Fruit fly (Drosophila melanogaster) whole organism, embryonic: Measurements from ENCODE around the gene Crg-1.

ENCODE experiments used
- Abd-B ChIP-seq: fragments of 200-800 bp; sonication (Bioruptor generic); optimal IDR thresholded peaks from 2 replicates; lab custom pipeline; 2018; ENCODE audit warnings: missing biosample characterization, mild to moderate bottlenecking, missing genetic modification characterization, moderate library complexity
- Adf1 ChIP-seq: fragments of 200-800 bp; sonication (Bioruptor generic); IDR thresholded peaks from 2 replicates; pipeline ENCODE4 v1.3.6; 2022; ENCODE audit warnings: missing biosample characterization, missing genetic modification characterization
- Atf6 ChIP-seq: fragments of 200-800 bp; sonication (Bioruptor generic); IDR thresholded peaks from 2 replicates; pipeline ENCODE4 v1.3.6; 2022; ENCODE audit warnings: missing biosample characterization, missing genetic modification characterization
- B-H2 ChIP-seq: fragments of 200-800 bp; sonication (Bioruptor generic); optimal IDR thresholded peaks from 2 replicates; lab custom pipeline; 2018; ENCODE audit warnings: missing biosample characterization, mild to moderate bottlenecking, missing genetic modification characterization
- BEAF-32 ChIP-seq: fragments of 200-800 bp; sonication (Bioruptor generic); optimal IDR thresholded peaks from 3 replicates; lab custom pipeline; 2017; ENCODE audit warnings: missing biosample characterization, missing genetic modification characterization, mild to moderate bottlenecking, moderate library complexity, missing genetic modification reagents
- CG10209 ChIP-seq: fragments of 200-800 bp; sonication (Bioruptor generic); optimal IDR thresholded peaks from 3 replicates; lab custom pipeline; 2017; ENCODE audit warnings: missing biosample characterization, mild to moderate bottlenecking, missing genetic modification characterization, missing genetic modification reagents
- CG12071 ChIP-seq: fragments of 200-800 bp; sonication (Bioruptor generic); optimal IDR thresholded peaks from 3 replicates; lab custom pipeline; 2018; ENCODE audit warnings: missing biosample characterization, mild to moderate bottlenecking, missing genetic modification characterization
- CG12391 ChIP-seq: fragments of 200-800 bp; sonication (Bioruptor generic); optimal IDR thresholded peaks from 3 replicates; lab custom pipeline; 2018; ENCODE audit warnings: missing biosample characterization, mild to moderate bottlenecking, missing genetic modification characterization, moderate library complexity
- CG12744 ChIP-seq: fragments of 200-800 bp; sonication (Bioruptor generic); optimal IDR thresholded peaks from 2 replicates; lab custom pipeline; 2016; ENCODE audit warnings: missing biosample characterization, missing genetic modification characterization
- CG15269 ChIP-seq: fragments of 200-800 bp; sonication (Bioruptor generic); optimal IDR thresholded peaks from 2 replicates; lab custom pipeline; 2018; ENCODE audit warnings: missing biosample characterization, mild to moderate bottlenecking, missing genetic modification characterization, moderate library complexity
- CG1529 ChIP-seq: fragments of 200-800 bp; sonication (Bioruptor generic); optimal IDR thresholded peaks from 3 replicates; lab custom pipeline; 2018; ENCODE audit warnings: missing biosample characterization, missing genetic modification characterization
- CG17912 ChIP-seq: fragments of 200-800 bp; sonication (Bioruptor generic); optimal IDR thresholded peaks from 2 replicates; lab custom pipeline; 2018; ENCODE audit warnings: missing biosample characterization, mild to moderate bottlenecking, missing genetic modification characterization
- CG18619 ChIP-seq: fragments of 200-800 bp; sonication (Bioruptor generic); optimal IDR thresholded peaks from 3 replicates; lab custom pipeline; 2017; ENCODE audit warnings: missing biosample characterization, mild to moderate bottlenecking, missing genetic modification characterization
- CG31388 ChIP-seq: fragments of 200-800 bp; sonication (Bioruptor generic); optimal IDR thresholded peaks from 2 replicates; lab custom pipeline; 2016; ENCODE audit warnings: missing biosample characterization, missing genetic modification characterization
- CG3163 ChIP-seq: fragments of 200-800 bp; sonication (Bioruptor generic); optimal IDR thresholded peaks from 3 replicates; lab custom pipeline; 2016; ENCODE audit warnings: missing biosample characterization, missing genetic modification characterization
- CG4617 ChIP-seq: fragments of 200-800 bp; sonication (Bioruptor generic); optimal IDR thresholded peaks from 3 replicates; lab custom pipeline; 2016; ENCODE audit warnings: missing biosample characterization, missing genetic modification characterization, borderline replicate concordance
- CG5245 ChIP-seq: fragments of 200-800 bp; sonication (Bioruptor generic); optimal IDR thresholded peaks from 3 replicates; lab custom pipeline; 2016; ENCODE audit warnings: missing biosample characterization, missing genetic modification characterization
- CG7357 ChIP-seq: fragments of 200-800 bp; sonication (Bioruptor generic); IDR thresholded peaks from 3 replicates; pipeline ENCODE4 v1.3.6; 2022; ENCODE audit warnings: missing biosample characterization, missing genetic modification characterization
- CG9437 ChIP-seq: fragments of 200-800 bp; sonication (Bioruptor generic); optimal IDR thresholded peaks from 2 replicates; lab custom pipeline; 2018; ENCODE audit warnings: missing biosample characterization, mild to moderate bottlenecking, missing genetic modification characterization
- CrebB ChIP-seq: fragments of 200-800 bp; sonication (Bioruptor generic); optimal IDR thresholded peaks from 3 replicates; lab custom pipeline; 2018; ENCODE audit warnings: missing biosample characterization, mild to moderate bottlenecking, missing genetic modification characterization
- Dip3 ChIP-seq: fragments of 200-800 bp; sonication (Bioruptor generic); optimal IDR thresholded peaks from 3 replicates; lab custom pipeline; 2016; ENCODE audit warnings: missing biosample characterization, missing genetic modification characterization
- Dref ChIP-seq: fragments of 200-800 bp; sonication (Bioruptor generic); IDR thresholded peaks from 2 replicates; pipeline ENCODE4 v1.3.6; 2022; ENCODE audit warnings: missing biosample characterization, missing genetic modification characterization
- Hmr ChIP-seq: fragments of 200-800 bp; sonication (Bioruptor generic); optimal IDR thresholded peaks from 3 replicates; lab custom pipeline; 2017; ENCODE audit warnings: mild to moderate bottlenecking, missing biosample characterization, missing genetic modification reagents, missing genetic modification characterization
- Hr78 ChIP-seq, 2 experiments: fragments of 200-800 bp in 1 of 2; fragments of >200 bp in 1 of 2; sonication (Bioruptor generic) in 1 of 2; optimal IDR thresholded peaks; 2 replicates each; lab custom pipeline; 2017 to 2019; ENCODE audit warnings: missing biosample characterization in 2 of 2, missing genetic modification characterization in 2 of 2, mild to moderate bottlenecking in 1 of 2, moderate library complexity in 1 of 2
- Lim3 ChIP-seq: fragments of 200-800 bp; sonication (Bioruptor generic); IDR thresholded peaks from 2 replicates; pipeline ENCODE4 v1.3.6; 2022; ENCODE audit warnings: missing biosample characterization, missing genetic modification characterization
- Lpt ChIP-seq: fragments of >200 bp; optimal IDR thresholded peaks from 2 replicates; lab custom pipeline; 2018; ENCODE audit warnings: missing biosample characterization, missing genetic modification characterization
- Side ChIP-seq: fragments of 200-800 bp; sonication (Bioruptor generic); optimal IDR thresholded peaks from 2 replicates; lab custom pipeline; 2016; ENCODE audit warnings: missing biosample characterization, missing genetic modification characterization
- Sox100B ChIP-seq: fragments of 200-800 bp; sonication (Bioruptor generic); optimal IDR thresholded peaks from 3 replicates; lab custom pipeline; 2018; ENCODE audit warnings: missing biosample characterization, mild to moderate bottlenecking, missing genetic modification characterization
- Trl ChIP-seq, 3 experiments: fragments of >200 bp in 2 of 3; fragments of 200-800 bp in 1 of 3; sonication (Bioruptor generic) in 1 of 3; optimal IDR thresholded peaks; 2 replicates in 1 of 3; 3 replicates in 2 of 3; lab custom pipeline; 2016 to 2017; ENCODE audit warnings: missing biosample characterization in 1 of 3, missing genetic modification characterization in 1 of 3
- Vsx1 ChIP-seq: fragments of 200-800 bp; sonication (Bioruptor generic); optimal IDR thresholded peaks from 2 replicates; lab custom pipeline; 2017; ENCODE audit warnings: missing biosample characterization, mild to moderate bottlenecking, missing genetic modification characterization, missing genetic modification reagents
- Xbp1 ChIP-seq: fragments of 200-800 bp; sonication (Bioruptor generic); optimal IDR thresholded peaks from 3 replicates; lab custom pipeline; 2016; ENCODE audit warnings: missing biosample characterization, mild to moderate bottlenecking, missing genetic modification characterization
- ase ChIP-seq: fragments of 200-800 bp; sonication (Bioruptor generic); IDR thresholded peaks from 3 replicates; pipeline ENCODE4 v1.3.6; 2022; ENCODE audit warnings: missing biosample characterization, missing genetic modification characterization
- cg ChIP-seq: fragments of 200-800 bp; sonication (Bioruptor generic); optimal IDR thresholded peaks from 3 replicates; lab custom pipeline; 2019; ENCODE audit warnings: missing biosample characterization, mild to moderate bottlenecking, missing genetic modification characterization, moderate library complexity
- ci ChIP-seq: fragments of 200-800 bp; sonication (Bioruptor generic); IDR thresholded peaks from 3 replicates; pipeline ENCODE4 v1.3.6; 2022; ENCODE audit warnings: missing biosample characterization, missing genetic modification characterization
- dysf ChIP-seq: fragments of 200-800 bp; sonication (Bioruptor generic); IDR thresholded peaks from 3 replicates; pipeline ENCODE4 v1.3.6; 2022; ENCODE audit warnings: missing biosample characterization, missing genetic modification characterization
- esg ChIP-seq: fragments of 200-800 bp; sonication (Bioruptor generic); conservative IDR thresholded peaks from 2 replicates; pipeline ENCODE4 v1.3.6; 2022; ENCODE audit warnings: missing biosample characterization, missing genetic modification characterization
- ftz-f1 ChIP-seq: fragments of 200-800 bp; sonication (Bioruptor generic); optimal IDR thresholded peaks from 2 replicates; lab custom pipeline; 2016; ENCODE audit warnings: missing biosample characterization, missing genetic modification characterization
- nerfin-2 ChIP-seq: fragments of 200-800 bp; sonication (Bioruptor generic); IDR thresholded peaks from 2 replicates; pipeline ENCODE4 v1.3.6; 2022; ENCODE audit warnings: missing biosample characterization, missing genetic modification characterization; ENCODE audit not compliant: partially characterized antibody
- ranshi ChIP-seq: fragments of 200-800 bp; sonication (Bioruptor generic); IDR thresholded peaks from 2 replicates; pipeline ENCODE4 v1.3.6; 2022; ENCODE audit warnings: missing biosample characterization, missing genetic modification characterization
- sob ChIP-seq: fragments of 200-800 bp; sonication (Bioruptor generic); IDR thresholded peaks from 2 replicates; pipeline ENCODE4 v1.3.6; 2022; ENCODE audit warnings: missing biosample characterization, missing genetic modification characterization
- ssp ChIP-seq: fragments of 200-800 bp; sonication (Bioruptor generic); IDR thresholded peaks from 2 replicates; pipeline ENCODE4 v1.3.6; 2022; ENCODE audit warnings: missing biosample characterization, missing genetic modification characterization
- stwl ChIP-seq: fragments of 200-800 bp; sonication (Bioruptor generic); optimal IDR thresholded peaks from 3 replicates; lab custom pipeline; 2018; ENCODE audit warnings: missing biosample characterization, mild to moderate bottlenecking, missing genetic modification characterization, moderate library complexity
- tio ChIP-seq: fragments of 200-800 bp; sonication (Bioruptor generic); optimal IDR thresholded peaks from 2 replicates; lab custom pipeline; 2017; ENCODE audit warnings: missing biosample characterization, missing genetic modification characterization, inconsistent platforms
- toy ChIP-seq: fragments of 200-800 bp; sonication (Bioruptor generic); IDR thresholded peaks from 2 replicates; pipeline ENCODE4 v1.3.6; 2022; ENCODE audit warnings: missing biosample characterization, missing genetic modification characterization
- trem ChIP-seq: fragments of 200-800 bp; optimal IDR thresholded peaks from 3 replicates; lab custom pipeline; 2019; ENCODE audit warnings: missing biosample characterization, mild to moderate bottlenecking, missing genetic modification characterization, moderate library complexity
- usp ChIP-seq: fragments of >200 bp; optimal IDR thresholded peaks from 2 replicates; lab custom pipeline; 2017; ENCODE audit warnings: missing biosample characterization, missing genetic modification characterization
- vfl ChIP-seq: fragments of 200-800 bp; sonication (Bioruptor generic); optimal IDR thresholded peaks from 2 replicates; lab custom pipeline; 2016; ENCODE audit warnings: missing biosample characterization, missing genetic modification characterization
- wek ChIP-seq: fragments of 200-800 bp; sonication (Bioruptor generic); optimal IDR thresholded peaks from 3 replicates; lab custom pipeline; 2018; ENCODE audit warnings: missing biosample characterization, mild to moderate bottlenecking, missing genetic modification characterization, moderate library complexity

Gene Crg-1

dm6 chrX:3750232-3751075 is 42.6 kb upstream of the Crg-1 start (continued):
- peak; percentile 83 for TF ChIP-seq Dip3
- TF ChIP-seq BEAF-32 (GFP tag; lab: Kevin White, UChicago): no peak
- TF ChIP-seq CG12391 (tag; lab: Kevin White, UChicago): peak; percentile 87
- TF ChIP-seq Xbp1 (GFP tag; lab: Kevin White, UChicago): peak; percentile 85
- TF ChIP-seq toy (GFP tag; lab: Robert Waterston, UW): peak; percentile 60; the same call in 1 of the 2 replicates
- TF ChIP-seq CG5245 (GFP tag; lab: Kevin White, UChicago): peak; percentile 60
- TF ChIP-seq CG12071 (GFP tag; lab: Kevin White, UChicago): peak; percentile 87
- TF ChIP-seq CG9437: peak; percentile 75
- TF ChIP-seq ranshi (GFP tag; lab: Robert Waterston, UW): peak; percentile 85
- TF ChIP-seq Lpt (GFP tag; lab: Kevin White, UChicago): no peak
- TF ChIP-seq dysf (GFP tag; lab: Robert Waterston, UW): peak; percentile 95
- TF ChIP-seq CG17912 (GFP tag; lab: Kevin White, UChicago): no peak
- TF ChIP-seq cg (GFP tag; lab: Kevin White, UChicago): peak; percentile 60
- peak; percentile 92 for TF ChIP-seq CG15269 (tag; lab: Kevin White, UChicago)
- peak; percentile 68 for TF ChIP-seq CG12744
- peak; percentile 54; the same call in 1 of the 2 replicates for TF ChIP-seq Lim3 (GFP tag; lab: Robert Waterston, UW)
- TF ChIP-seq B-H2 (GFP tag; lab: Kevin White, UChicago): peak; percentile 24
- peak; percentile 53; the same call in 1 of the 2 replicates for TF ChIP-seq Adf1 (GFP tag; lab: Robert Waterston, UW)
- peak; percentile 67 for TF ChIP-seq wek (GFP tag; lab: Kevin White, UChicago)
- peak; percentile 80 for TF ChIP-seq CG1529 (GFP tag; lab: Kevin White, UChicago)
- TF ChIP-seq CG10209 (GFP tag; lab: Kevin White, UChicago): peak; percentile 85
- TF ChIP-seq ftz-f1 (GFP tag; lab: Kevin White, UChicago): no peak
- TF ChIP-seq CG31388 (GFP tag; lab: Kevin White, UChicago): peak; percentile 2
- TF ChIP-seq Hmr (GFP tag; lab: Kevin White, UChicago): peak; percentile 88
- peak; percentile 90 for TF ChIP-seq sob
- TF ChIP-seq ssp (GFP tag; lab: Robert Waterston, UW): peak; percentile 79
- TF ChIP-seq CG4617 (GFP tag; lab: Kevin White, UChicago): peak; percentile 44
- TF ChIP-seq CG7357: peak; percentile 85
- TF ChIP-seq Hr78 (GFP tag; optimal IDR thresholded peaks at IDR 0.05; lab: Kevin White, UChicago): peak in 1 of 2 experiments; percentile 42
- TF ChIP-seq ase (GFP tag; lab: Robert Waterston, UW): peak; percentile 78
- TF ChIP-seq Vsx1 (GFP tag; lab: Kevin White, UChicago): peak; percentile 75
- TF ChIP-seq usp (GFP tag; lab: Kevin White, UChicago): no peak
- peak; percentile 86 for TF ChIP-seq CG18619 (GFP tag; lab: Kevin White, UChicago)
- peak; percentile 87 for TF ChIP-seq Sox100B (GFP tag; lab: Kevin White, UChicago)
- TF ChIP-seq CrebB: peak; percentile 81
- peak; percentile 63 for TF ChIP-seq vfl (GFP tag; lab: Kevin White, UChicago)
- peak; percentile 49 for TF ChIP-seq CG3163 (GFP tag; lab: Kevin White, UChicago)
- TF ChIP-seq Trl (optimal IDR thresholded peaks at IDR 0.05; lab: Kevin White, UChicago): no peak
- peak; percentile 81 for TF ChIP-seq Trl (GFP tag; optimal IDR thresholded peaks at IDR 0.05; lab: Kevin White, UChicago)
- TF ChIP-seq Atf6 (GFP tag; lab: Robert Waterston, UW): peak; percentile 83
- TF ChIP-seq stwl (tag; lab: Kevin White, UChicago): no peak
- TF ChIP-seq Dref: 0 out of 2 replicates have a peak, but pooled peaks have one; percentile 18
- peak; percentile 89 for TF ChIP-seq esg
- TF ChIP-seq ci (GFP tag; lab: Robert Waterston, UW): peak; percentile 89
- peak; percentile 83 for TF ChIP-seq Side (GFP tag; lab: Kevin White, UChicago)
- peak; percentile 59 for TF ChIP-seq tio (GFP tag; lab: Kevin White, UChicago)
- peak; percentile 80 for TF ChIP-seq Abd-B (GFP tag; lab: Kevin White, UChicago)
- peak; percentile 55 for TF ChIP-seq trem (tag; lab: Kevin White, UChicago)
- TF ChIP-seq nerfin-2 (GFP tag; lab: Robert Waterston, UW): no peak
